Worm (Caenorhabditis elegans) whole organism, midembryonic: ENCODE measurements around the gene mrpl-44.

Experiments
- flt-1 ChIP-seq: fragments of 200-800 bp; sonication (Bioruptor generic); IDR thresholded peaks from 2 replicates; pipeline ENCODE4 v1.3.6; 2022; ENCODE audit warnings: missing genetic modification characterization, missing compliant biosample characterization
- klf-2 ChIP-seq: fragments of 200-800 bp; sonication (Bioruptor generic); conservative IDR thresholded peaks from 2 replicates; pipeline ENCODE4 v1.3.6; 2022; ENCODE audit warnings: missing genetic modification reagents, missing genetic modification characterization, missing compliant biosample characterization
- tab-1 ChIP-seq: fragments of 200-800 bp; sonication (Bioruptor generic); IDR thresholded peaks from 2 replicates; pipeline ENCODE4 v1.3.6; 2022; ENCODE audit warnings: missing genetic modification characterization, missing compliant biosample characterization
- ztf-29 ChIP-seq: fragments of 200-800 bp; sonication (Bioruptor generic); IDR thresholded peaks from 2 replicates; pipeline ENCODE4 v1.3.6; 2022; ENCODE audit warnings: missing genetic modification reagents, missing genetic modification characterization, missing compliant biosample characterization

DNA sequence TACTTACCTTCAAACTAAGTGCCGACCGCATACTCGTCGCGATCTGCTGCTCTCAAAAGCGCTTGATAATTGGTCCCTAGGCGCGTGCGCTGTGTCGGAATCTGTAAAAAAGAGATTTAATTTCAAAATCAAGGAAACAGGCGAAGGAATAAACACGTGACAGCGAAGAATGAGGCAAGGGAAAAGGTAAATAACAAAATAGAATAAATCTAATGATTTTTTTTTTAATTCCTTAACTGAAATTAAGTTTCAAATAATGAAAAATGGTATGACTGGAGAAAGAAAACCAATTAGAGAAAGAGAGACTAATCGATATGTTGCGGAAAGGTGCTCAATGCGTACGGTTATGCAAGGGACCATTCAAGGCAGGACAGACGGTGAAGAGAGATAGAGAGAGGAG lies 20.0 kb upstream of the mrpl-44 start, which contains the start of gene cya-1:
- TF ChIP-seq klf-2 (no peak), flt-1 (GFP tag; lab: Robert Waterston, UW) (no peak), ztf-29 (GFP tag; lab: Robert Waterston, UW) (no peak), tab-1 (GFP tag; lab: Robert Waterston, UW) (no peak)
